Fruit fly (Drosophila melanogaster) whole organism, embryonic: Measurements from ENCODE around the gene CG5160.

Experiments used
- Adf1 ChIP-seq: fragments of 200-800 bp; sonication (Bioruptor generic); IDR thresholded peaks from 2 replicates; pipeline ENCODE4 v1.3.6; 2022; ENCODE audit warnings: missing biosample characterization, missing genetic modification characterization
- CG10462 ChIP-seq: fragments of 200-800 bp; sonication (Bioruptor generic); optimal IDR thresholded peaks from 2 replicates; lab custom pipeline; 2016; ENCODE audit warnings: missing biosample characterization, missing genetic modification characterization
- CG12744 ChIP-seq: fragments of 200-800 bp; sonication (Bioruptor generic); optimal IDR thresholded peaks from 2 replicates; lab custom pipeline; 2016; ENCODE audit warnings: missing biosample characterization, missing genetic modification characterization
- CG16779 ChIP-seq: fragments of 200-800 bp; sonication (Bioruptor generic); IDR thresholded peaks from 2 replicates; pipeline ENCODE4 v1.3.6; 2022; ENCODE audit warnings: missing biosample characterization, missing genetic modification characterization
- CG17186 ChIP-seq: fragments of 200-800 bp; sonication (Bioruptor generic); optimal IDR thresholded peaks from 3 replicates; lab custom pipeline; 2017; ENCODE audit warnings: missing biosample characterization, missing genetic modification reagents, missing genetic modification characterization
- CG17912 ChIP-seq: fragments of 200-800 bp; sonication (Bioruptor generic); optimal IDR thresholded peaks from 2 replicates; lab custom pipeline; 2018; ENCODE audit warnings: missing biosample characterization, mild to moderate bottlenecking, missing genetic modification characterization
- CG1832 ChIP-seq: fragments of 200-800 bp; sonication (Bioruptor generic); optimal IDR thresholded peaks from 2 replicates; lab custom pipeline; 2017; ENCODE audit warnings: missing biosample characterization, mild to moderate bottlenecking, missing genetic modification characterization, inconsistent platforms
- CG2202 ChIP-seq: fragments of 200-800 bp; sonication (Bioruptor generic); optimal IDR thresholded peaks from 2 replicates; lab custom pipeline; 2018; ENCODE audit warnings: missing biosample characterization, mild to moderate bottlenecking, missing genetic modification characterization
- CG31224 ChIP-seq: fragments of 200-800 bp; sonication (Bioruptor generic); IDR thresholded peaks from 2 replicates; pipeline ENCODE4 v1.3.6; 2022; ENCODE audit warnings: missing biosample characterization, missing genetic modification characterization
- CG4360 ChIP-seq: fragments of 200-800 bp; sonication (Bioruptor generic); IDR thresholded peaks from 2 replicates; pipeline ENCODE4 v1.3.6; 2022; ENCODE audit warnings: missing biosample characterization, missing genetic modification characterization
- CG6683 ChIP-seq: fragments of 200-800 bp; sonication (Bioruptor generic); optimal IDR thresholded peaks from 2 replicates; lab custom pipeline; 2017; ENCODE audit warnings: missing biosample characterization, mild to moderate bottlenecking, missing genetic modification characterization, missing genetic modification reagents
- CG7987 ChIP-seq: fragments of 200-800 bp; sonication (Bioruptor generic); optimal IDR thresholded peaks from 2 replicates; lab custom pipeline; 2018; ENCODE audit warnings: missing biosample characterization, mild to moderate bottlenecking, missing genetic modification characterization, moderate library complexity
- CG8359 ChIP-seq: fragments of 200-800 bp; sonication (Bioruptor generic); optimal IDR thresholded peaks from 2 replicates; lab custom pipeline; 2017; ENCODE audit warnings: missing biosample characterization, mild to moderate bottlenecking, missing genetic modification characterization, borderline replicate concordance
- CG8478 ChIP-seq: fragments of >200 bp; optimal IDR thresholded peaks from 2 replicates; lab custom pipeline; 2018
- CG9437 ChIP-seq: fragments of 200-800 bp; sonication (Bioruptor generic); optimal IDR thresholded peaks from 2 replicates; lab custom pipeline; 2018; ENCODE audit warnings: missing biosample characterization, mild to moderate bottlenecking, missing genetic modification characterization
- CG9876 ChIP-seq: fragments of 200-800 bp; sonication (Bioruptor generic); optimal IDR thresholded peaks from 2 replicates; lab custom pipeline; 2016; ENCODE audit warnings: missing biosample characterization, missing genetic modification characterization
- Camta ChIP-seq: fragments of 200-800 bp; sonication (Bioruptor generic); optimal IDR thresholded peaks from 2 replicates; lab custom pipeline; 2016; ENCODE audit warnings: missing biosample characterization, missing genetic modification characterization
- Chrac-16 ChIP-seq: fragments of 200-800 bp; sonication (Bioruptor generic); optimal IDR thresholded peaks from 3 replicates; lab custom pipeline; 2016; ENCODE audit warnings: missing biosample characterization, missing genetic modification characterization
- CkIIα-i1 ChIP-seq: fragments of 200-800 bp; sonication (Bioruptor generic); IDR thresholded peaks from 2 replicates; pipeline ENCODE4 v1.3.6; 2022; ENCODE audit warnings: missing biosample characterization, missing genetic modification characterization
- CoRest ChIP-seq: fragments of 200-800 bp; sonication (Bioruptor generic); optimal IDR thresholded peaks from 3 replicates; lab custom pipeline; 2018; ENCODE audit warnings: missing biosample characterization, mild to moderate bottlenecking, missing genetic modification characterization, moderate library complexity
- Dek ChIP-seq: fragments of 200-800 bp; sonication (Bioruptor generic); optimal IDR thresholded peaks from 3 replicates; lab custom pipeline; 2019; ENCODE audit warnings: missing biosample characterization, mild to moderate bottlenecking, missing genetic modification characterization, moderate library complexity
- Dfd ChIP-seq, 2 experiments: fragments of >200 bp; optimal IDR thresholded peaks; 2 replicates each; lab custom pipeline; 2017; ENCODE audit warnings: missing biosample characterization in 2 of 2, missing genetic modification characterization in 2 of 2
- Drgx ChIP-seq: fragments of 200-800 bp; sonication (Bioruptor generic); IDR thresholded peaks from 2 replicates; pipeline ENCODE4 v1.3.6; 2022; ENCODE audit warnings: missing biosample characterization, missing genetic modification characterization
- Fer1 ChIP-seq: fragments of 200-800 bp; sonication (Bioruptor generic); optimal IDR thresholded peaks from 2 replicates; lab custom pipeline; 2017; ENCODE audit warnings: missing biosample characterization, mild to moderate bottlenecking, missing genetic modification characterization
- Fer2 ChIP-seq: fragments of 200-800 bp; sonication (Bioruptor generic); optimal IDR thresholded peaks from 2 replicates; lab custom pipeline; 2018; ENCODE audit warnings: missing biosample characterization, mild to moderate bottlenecking, missing genetic modification characterization, moderate library complexity
- Gug ChIP-seq: fragments of 200-800 bp; sonication (Bioruptor generic); IDR thresholded peaks from 4 replicates; pipeline ENCODE4 v1.3.6; 2022; ENCODE audit warnings: missing biosample characterization, missing genetic modification characterization
- HHEX ChIP-seq: fragments of 200-800 bp; sonication (Bioruptor generic); optimal IDR thresholded peaks from 3 replicates; lab custom pipeline; 2017; ENCODE audit warnings: missing biosample characterization, mild to moderate bottlenecking, missing genetic modification characterization, missing genetic modification reagents
- Hsf ChIP-seq: fragments of 200-800 bp; sonication (Bioruptor generic); optimal IDR thresholded peaks from 3 replicates; lab custom pipeline; 2016; ENCODE audit warnings: missing biosample characterization, missing genetic modification characterization
- MTF-1 ChIP-seq: fragments of 200-800 bp; sonication (Bioruptor generic); optimal IDR thresholded peaks from 2 replicates; lab custom pipeline; 2018; ENCODE audit warnings: missing biosample characterization, mild to moderate bottlenecking, missing genetic modification characterization, borderline replicate concordance
- Meics ChIP-seq: fragments of 200-800 bp; sonication (Bioruptor generic); optimal IDR thresholded peaks from 2 replicates; lab custom pipeline; 2017; ENCODE audit warnings: missing biosample characterization, mild to moderate bottlenecking, missing genetic modification characterization
- NFAT ChIP-seq: fragments of 200-800 bp; sonication (Bioruptor generic); IDR thresholded peaks from 2 replicates; pipeline ENCODE4 v1.3.6; 2022; ENCODE audit warnings: missing biosample characterization, missing genetic modification characterization
- Poxn ChIP-seq: fragments of 200-800 bp; sonication (Bioruptor generic); IDR thresholded peaks from 2 replicates; pipeline ENCODE4 v1.3.6; 2022; ENCODE audit warnings: missing biosample characterization, missing genetic modification characterization
- al ChIP-seq: fragments of 200-800 bp; sonication (Bioruptor generic); IDR thresholded peaks from 2 replicates; pipeline ENCODE4 v1.3.6; 2022; ENCODE audit warnings: missing biosample characterization, missing genetic modification characterization
- ato ChIP-seq: fragments of 200-800 bp; sonication (Bioruptor generic); IDR thresholded peaks from 2 replicates; pipeline ENCODE4 v1.3.6; 2022; ENCODE audit warnings: missing biosample characterization, missing genetic modification characterization; ENCODE audit not compliant: partially characterized antibody
- croc ChIP-seq: fragments of 200-800 bp; sonication (Bioruptor generic); conservative IDR thresholded peaks from 3 replicates; pipeline ENCODE4 v1.3.6; 2022; ENCODE audit warnings: missing biosample characterization, missing genetic modification characterization
- crp ChIP-seq, 2 experiments: fragments of 200-800 bp; sonication (Bioruptor generic); optimal IDR thresholded peaks; 2 replicates in 1 of 2; 3 replicates in 1 of 2; lab custom pipeline; 2017; ENCODE audit warnings: missing biosample characterization in 2 of 2, missing genetic modification characterization in 2 of 2, mild to moderate bottlenecking in 1 of 2, moderate library complexity in 1 of 2
- cwo ChIP-seq: fragments of 200-800 bp; sonication (Bioruptor generic); optimal IDR thresholded peaks from 3 replicates; lab custom pipeline; 2017; ENCODE audit warnings: missing biosample characterization, missing genetic modification characterization, mild to moderate bottlenecking, moderate library complexity, missing genetic modification reagents
- exex ChIP-seq: fragments of 200-800 bp; sonication (Bioruptor generic); optimal IDR thresholded peaks from 4 replicates; lab custom pipeline; 2018; ENCODE audit warnings: missing biosample characterization, mild to moderate bottlenecking, missing genetic modification characterization, moderate library complexity
- fru ChIP-seq: fragments of >200 bp; optimal IDR thresholded peaks from 2 replicates; lab custom pipeline; 2017
- gfzf ChIP-seq: fragments of 200-800 bp; sonication (Bioruptor generic); optimal IDR thresholded peaks from 2 replicates; lab custom pipeline; 2016; ENCODE audit warnings: missing biosample characterization, mild to moderate bottlenecking, missing genetic modification characterization, moderate library complexity
- h ChIP-seq: fragments of >200 bp; optimal IDR thresholded peaks from 2 replicates; lab custom pipeline; 2017
- ind ChIP-seq: fragments of 200-800 bp; sonication (Bioruptor generic); optimal IDR thresholded peaks from 3 replicates; lab custom pipeline; 2016; ENCODE audit warnings: missing biosample characterization, missing genetic modification characterization
- klu ChIP-seq: fragments of 200-800 bp; sonication (Bioruptor generic); IDR thresholded peaks from 2 replicates; pipeline ENCODE4 v1.3.6; 2022; ENCODE audit warnings: missing biosample characterization, missing genetic modification characterization
- mirr ChIP-seq: fragments of 200-800 bp; sonication (Bioruptor generic); optimal IDR thresholded peaks from 3 replicates; lab custom pipeline; 2018; ENCODE audit warnings: missing biosample characterization, mild to moderate bottlenecking, missing genetic modification characterization
- nmo ChIP-seq: fragments of 200-800 bp; sonication (Bioruptor generic); optimal IDR thresholded peaks from 2 replicates; lab custom pipeline; 2018; ENCODE audit warnings: missing biosample characterization, mild to moderate bottlenecking, missing genetic modification characterization, moderate library complexity
- pan ChIP-seq, 4 experiments: fragments of >200 bp in 3 of 4; fragments of 200-800 bp in 1 of 4; sonication (Bioruptor generic) in 1 of 4; optimal IDR thresholded peaks in 3 of 4; IDR thresholded peaks in 1 of 4; 2 replicates each; pipeline versions ENCODE4 v1.3.6 to Lab custom; 2017 to 2022; ENCODE audit warnings: missing biosample characterization in 2 of 4, missing genetic modification characterization in 2 of 4, mixed read lengths in 1 of 4
- pros ChIP-seq: fragments of 200-800 bp; sonication (Bioruptor generic); optimal IDR thresholded peaks from 3 replicates; lab custom pipeline; 2019; ENCODE audit warnings: missing biosample characterization, mild to moderate bottlenecking, missing genetic modification characterization, moderate library complexity
- sens ChIP-seq: fragments of 200-800 bp; sonication (Bioruptor generic); peaks from one replicate; lab custom pipeline; 2016; ENCODE audit warnings: missing biosample characterization, missing genetic modification characterization
- seq ChIP-seq: fragments of 200-800 bp; sonication (Bioruptor generic); IDR thresholded peaks from 2 replicates; pipeline ENCODE4 v1.3.6; 2022; ENCODE audit warnings: missing biosample characterization, missing genetic modification characterization
- wek ChIP-seq: fragments of 200-800 bp; sonication (Bioruptor generic); optimal IDR thresholded peaks from 3 replicates; lab custom pipeline; 2018; ENCODE audit warnings: missing biosample characterization, mild to moderate bottlenecking, missing genetic modification characterization, moderate library complexity
- yki ChIP-seq: fragments of >200 bp; optimal IDR thresholded peaks from 3 replicates; lab custom pipeline; 2018

Gene CG5160

DNA sequence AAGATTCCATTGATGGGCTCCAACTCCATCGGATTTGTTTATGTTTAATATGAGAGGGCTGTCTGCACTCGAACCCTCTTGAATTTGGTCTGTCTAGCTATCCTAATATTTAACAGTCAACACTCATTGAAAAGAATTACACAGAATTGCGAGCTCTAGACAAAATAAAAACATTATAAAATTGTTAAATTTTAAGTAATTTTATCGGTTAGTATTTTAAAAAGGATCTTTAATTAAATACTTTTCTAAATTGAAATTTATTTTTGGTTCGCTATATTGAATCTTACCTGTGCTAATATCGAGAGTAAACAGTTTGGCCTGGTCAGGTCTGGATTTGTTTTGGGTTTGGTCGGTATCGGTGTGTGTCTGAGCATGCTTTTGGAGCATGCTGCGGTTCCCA lies 3.1 kb upstream of the CG5160 start (continued):
- TF ChIP-seq sens (GFP tag; lab: Kevin White, UChicago) (peak; percentile 91), h (lab: Kevin White, UChicago) (no peak), CG6683 (peak; percentile 40), ato (GFP tag; lab: Robert Waterston, UW) (no peak), CkIIα-i1 (GFP tag; lab: Robert Waterston, UW) (no peak), cwo (GFP tag; lab: Kevin White, UChicago) (peak; percentile 60), Adf1 (GFP tag; lab: Robert Waterston, UW) (peak; percentile 58), MTF-1 (no peak), Gug (GFP tag; lab: Robert Waterston, UW) (0 out of 4 replicates have a peak, but pooled peaks have one; percentile 30), Poxn (GFP tag; lab: Robert Waterston, UW) (no peak), gfzf (GFP tag; lab: Kevin White, UChicago) (no peak), CG12744 (GFP tag; lab: Kevin White, UChicago) (no peak), CG9437 (peak; percentile 35), CG31224 (peak; percentile 63), CG17186 (GFP tag; lab: Kevin White, UChicago) (no peak), ind (peak; percentile 71), CG10462 (GFP tag; lab: Kevin White, UChicago) (no peak), fru (lab: Kevin White, UChicago) (no peak), CG1832 (no peak), Dfd (GFP tag; optimal IDR thresholded peaks at IDR 0.05; lab: Kevin White, UChicago) (no peak), CG8359 (GFP tag; lab: Kevin White, UChicago) (no peak), CG7987 (no peak), nmo (GFP tag; lab: Kevin White, UChicago) (peak; percentile 79), CG4360 (GFP tag; lab: Robert Waterston, UW) (no peak), Drgx (GFP tag; lab: Robert Waterston, UW) (no peak), Meics (GFP tag; lab: Kevin White, UChicago) (peak; percentile 61), pros (GFP tag; lab: Kevin White, UChicago) (no peak), al (GFP tag; lab: Robert Waterston, UW) (peak; percentile 47; the same call in 1 of the 2 replicates), CG8478 (no peak), mirr (GFP tag; lab: Kevin White, UChicago) (no peak), Dek (tag; lab: Kevin White, UChicago) (peak; percentile 68), CG16779 (GFP tag; lab: Robert Waterston, UW) (no peak), Camta (GFP tag; lab: Kevin White, UChicago) (peak; percentile 16), CG2202 (tag; lab: Kevin White, UChicago) (no peak), pan (optimal IDR thresholded peaks at IDR 0.05; lab: Kevin White, UChicago) (no peak), pan (GFP tag; optimal IDR thresholded peaks at IDR 0.05 in 1 of 2, IDR thresholded peaks at IDR 0.05 in 1 of 2) (peak in 1 of 2 experiments; percentile 86), NFAT (GFP tag; lab: Robert Waterston, UW) (peak; percentile 51), yki (lab: Kevin White, UChicago) (no peak), Hsf (GFP tag; lab: Kevin White, UChicago) (peak; percentile 64), exex (tag; lab: Kevin White, UChicago) (peak; percentile 28), crp (GFP tag; optimal IDR thresholded peaks at IDR 0.05; lab: Kevin White, UChicago) (no peak), wek (GFP tag; lab: Kevin White, UChicago) (no peak), Fer1 (GFP tag; lab: Kevin White, UChicago) (peak; percentile 56), Chrac-16 (GFP tag; lab: Kevin White, UChicago) (peak; percentile 53), CG17912 (peak; percentile 13), CoRest (tag; lab: Kevin White, UChicago) (peak; percentile 85), croc (GFP tag; lab: Robert Waterston, UW) (0 out of 3 replicates have a peak, but pooled peaks have one; percentile 23), seq (GFP tag; lab: Robert Waterston, UW) (peak; percentile 54; the same call in 1 of the 2 replicates), CG9876 (GFP tag; lab: Kevin White, UChicago) (no peak), HHEX (GFP tag; lab: Kevin White, UChicago) (peak; percentile 61), Fer2 (tag; lab: Kevin White, UChicago) (peak; percentile 56), klu (GFP tag; lab: Robert Waterston, UW) (peak; percentile 62)
